Fruit fly (Drosophila melanogaster) whole organism, embryonic: ENCODE results near the gene CG31798.

Experiments used
- Atf6 ChIP-seq: fragments of 200-800 bp; sonication (Bioruptor generic); IDR thresholded peaks from 2 replicates; pipeline ENCODE4 v1.3.6; 2022; ENCODE audit warnings: missing biosample characterization, missing genetic modification characterization
- Blimp-1 ChIP-seq: fragments of 200-800 bp; sonication (Bioruptor generic); optimal IDR thresholded peaks from 3 replicates; lab custom pipeline; 2018; ENCODE audit warnings: missing biosample characterization, missing genetic modification characterization, mild to moderate bottlenecking, moderate library complexity, missing genetic modification reagents
- CG10321 ChIP-seq: fragments of 200-800 bp; sonication (Bioruptor generic); IDR thresholded peaks from 2 replicates; pipeline ENCODE4 v1.3.6; 2022; ENCODE audit warnings: missing biosample characterization, missing genetic modification characterization
- CG11085 ChIP-seq: fragments of 200-800 bp; sonication (Bioruptor generic); IDR thresholded peaks from 2 replicates; pipeline ENCODE4 v1.3.6; 2022; ENCODE audit warnings: missing biosample characterization, missing genetic modification characterization
- CG14014 ChIP-seq: fragments of 200-800 bp; sonication (Bioruptor generic); IDR thresholded peaks from 2 replicates; pipeline ENCODE4 v1.3.6; 2022; ENCODE audit warnings: missing biosample characterization, missing genetic modification characterization
- CG15073 ChIP-seq: fragments of 200-800 bp; sonication (Bioruptor generic); optimal IDR thresholded peaks from 2 replicates; lab custom pipeline; 2016; ENCODE audit warnings: missing biosample characterization, missing genetic modification characterization
- CG15479 ChIP-seq: fragments of 200-800 bp; sonication (Bioruptor generic); optimal IDR thresholded peaks from 3 replicates; lab custom pipeline; 2019; ENCODE audit warnings: missing biosample characterization, mild to moderate bottlenecking, missing genetic modification characterization, moderate library complexity
- CG1832 ChIP-seq: fragments of 200-800 bp; sonication (Bioruptor generic); optimal IDR thresholded peaks from 2 replicates; lab custom pipeline; 2017; ENCODE audit warnings: missing biosample characterization, mild to moderate bottlenecking, missing genetic modification characterization, inconsistent platforms
- CG18476 ChIP-seq: fragments of 200-800 bp; sonication (Bioruptor generic); optimal IDR thresholded peaks from 2 replicates; lab custom pipeline; 2016; ENCODE audit warnings: missing biosample characterization, mild to moderate bottlenecking, missing genetic modification characterization
- CG18619 ChIP-seq: fragments of 200-800 bp; sonication (Bioruptor generic); optimal IDR thresholded peaks from 3 replicates; lab custom pipeline; 2017; ENCODE audit warnings: missing biosample characterization, mild to moderate bottlenecking, missing genetic modification characterization
- CG2120 ChIP-seq: fragments of 200-800 bp; sonication (Bioruptor generic); optimal IDR thresholded peaks from 3 replicates; lab custom pipeline; 2016; ENCODE audit warnings: missing biosample characterization, missing genetic modification characterization
- CG30403 ChIP-seq: fragments of 200-800 bp; sonication (Bioruptor generic); optimal IDR thresholded peaks from 3 replicates; lab custom pipeline; 2016; ENCODE audit warnings: missing biosample characterization, missing genetic modification characterization
- CG31441 ChIP-seq: fragments of 200-800 bp; sonication (Bioruptor generic); IDR thresholded peaks from 2 replicates; pipeline ENCODE4 v1.3.6; 2022; ENCODE audit warnings: missing biosample characterization, missing genetic modification characterization
- CG4730 ChIP-seq: fragments of 200-800 bp; sonication (Bioruptor generic); IDR thresholded peaks from 2 replicates; pipeline ENCODE4 v1.3.6; 2022; ENCODE audit warnings: missing biosample characterization, missing genetic modification characterization
- CG5953 ChIP-seq: fragments of 200-800 bp; sonication (Bioruptor generic); IDR thresholded peaks from 2 replicates; pipeline ENCODE4 v1.3.6; 2022; ENCODE audit warnings: missing biosample characterization, missing genetic modification characterization
- CG6765 ChIP-seq: fragments of 200-800 bp; sonication (Bioruptor generic); optimal IDR thresholded peaks from 3 replicates; lab custom pipeline; 2017; ENCODE audit warnings: missing biosample characterization, mild to moderate bottlenecking, missing genetic modification characterization
- CG7745 ChIP-seq: fragments of 200-800 bp; sonication (Bioruptor generic); optimal IDR thresholded peaks from 2 replicates; lab custom pipeline; 2018; ENCODE audit warnings: missing biosample characterization, mild to moderate bottlenecking, missing genetic modification characterization, moderate library complexity
- CG7987 ChIP-seq: fragments of 200-800 bp; sonication (Bioruptor generic); optimal IDR thresholded peaks from 2 replicates; lab custom pipeline; 2018; ENCODE audit warnings: missing biosample characterization, mild to moderate bottlenecking, missing genetic modification characterization, moderate library complexity
- CG8765 ChIP-seq: fragments of 200-800 bp; sonication (Bioruptor generic); IDR thresholded peaks from 2 replicates; pipeline ENCODE4 v1.3.6; 2022; ENCODE audit warnings: missing biosample characterization, missing genetic modification characterization
- CG9215 ChIP-seq: fragments of 200-800 bp; sonication (Bioruptor generic); IDR thresholded peaks from 2 replicates; pipeline ENCODE4 v1.3.6; 2022; ENCODE audit warnings: missing biosample characterization, missing genetic modification characterization
- CG9817 ChIP-seq: fragments of 200-800 bp; sonication (Bioruptor generic); optimal IDR thresholded peaks from 2 replicates; lab custom pipeline; 2018; ENCODE audit warnings: missing biosample characterization, mild to moderate bottlenecking, missing genetic modification characterization, moderate library complexity
- CTCF ChIP-seq: fragments of 200-800 bp; sonication (Bioruptor generic); optimal IDR thresholded peaks from 2 replicates; lab custom pipeline; 2017; ENCODE audit warnings: missing biosample characterization, mild to moderate bottlenecking, missing genetic modification characterization, moderate library complexity
- D ChIP-seq, 2 experiments: fragments of 200-800 bp in 1 of 2; fragments of >200 bp in 1 of 2; sonication (Bioruptor generic) in 1 of 2; optimal IDR thresholded peaks; 2 replicates in 1 of 2; 3 replicates in 1 of 2; lab custom pipeline; 2017; ENCODE audit warnings: mild to moderate bottlenecking in 1 of 2, missing biosample characterization in 1 of 2, missing genetic modification characterization in 1 of 2, missing genetic modification reagents in 1 of 2
- ERR ChIP-seq: fragments of 200-800 bp; sonication (Bioruptor generic); optimal IDR thresholded peaks from 2 replicates; lab custom pipeline; 2016; ENCODE audit warnings: missing biosample characterization, missing genetic modification characterization
- Hey ChIP-seq: fragments of 200-800 bp; sonication (Bioruptor generic); optimal IDR thresholded peaks from 3 replicates; lab custom pipeline; 2018; ENCODE audit warnings: missing biosample characterization, mild to moderate bottlenecking, missing genetic modification characterization
- Hr3 ChIP-seq: fragments of 200-800 bp; sonication (Bioruptor generic); optimal IDR thresholded peaks from 3 replicates; lab custom pipeline; 2016; ENCODE audit warnings: missing biosample characterization, missing genetic modification characterization
- Mes4 ChIP-seq: fragments of 200-800 bp; sonication (Bioruptor generic); optimal IDR thresholded peaks from 2 replicates; lab custom pipeline; 2016; ENCODE audit warnings: missing biosample characterization, missing genetic modification characterization
- NC2β ChIP-seq: fragments of 200-800 bp; sonication (Bioruptor generic); optimal IDR thresholded peaks from 2 replicates; lab custom pipeline; 2016; ENCODE audit warnings: missing biosample characterization, missing genetic modification characterization
- Optix ChIP-seq: fragments of 200-800 bp; sonication (Bioruptor generic); IDR thresholded peaks from 3 replicates; pipeline ENCODE4 v1.3.6; 2022; ENCODE audit warnings: missing biosample characterization, missing genetic modification characterization
- Rfx ChIP-seq: fragments of 200-800 bp; sonication (Bioruptor generic); IDR thresholded peaks from 2 replicates; pipeline ENCODE4 v1.3.6; 2022; ENCODE audit warnings: missing biosample characterization, missing genetic modification characterization
- Sox100B ChIP-seq: fragments of 200-800 bp; sonication (Bioruptor generic); optimal IDR thresholded peaks from 3 replicates; lab custom pipeline; 2018; ENCODE audit warnings: missing biosample characterization, mild to moderate bottlenecking, missing genetic modification characterization
- Sry-δ ChIP-seq: fragments of 200-800 bp; sonication (Bioruptor generic); optimal IDR thresholded peaks from 2 replicates; lab custom pipeline; 2016; ENCODE audit warnings: missing biosample characterization, missing genetic modification characterization
- YL-1 ChIP-seq: fragments of 200-800 bp; sonication (Bioruptor generic); optimal IDR thresholded peaks from 3 replicates; lab custom pipeline; 2017; ENCODE audit warnings: missing biosample characterization, mild to moderate bottlenecking, missing genetic modification characterization
- corto ChIP-seq: fragments of 200-800 bp; sonication (Bioruptor generic); optimal IDR thresholded peaks from 2 replicates; lab custom pipeline; 2016; ENCODE audit warnings: missing biosample characterization, mild to moderate bottlenecking, missing genetic modification characterization, moderate library complexity
- disco-r ChIP-seq: fragments of 200-800 bp; sonication (Bioruptor generic); optimal IDR thresholded peaks from 2 replicates; lab custom pipeline; 2016; ENCODE audit warnings: missing biosample characterization, missing genetic modification characterization
- grn ChIP-seq: fragments of 200-800 bp; sonication (Bioruptor generic); optimal IDR thresholded peaks from 3 replicates; lab custom pipeline; 2017; ENCODE audit warnings: missing biosample characterization, missing genetic modification characterization
- gsb-n ChIP-seq: fragments of 200-800 bp; sonication (Bioruptor generic); optimal IDR thresholded peaks from 3 replicates; lab custom pipeline; 2018; ENCODE audit warnings: missing biosample characterization, mild to moderate bottlenecking, missing genetic modification characterization
- luna ChIP-seq: fragments of 200-800 bp; sonication (Bioruptor generic); optimal IDR thresholded peaks from 2 replicates; lab custom pipeline; 2016; ENCODE audit warnings: missing biosample characterization, missing genetic modification characterization
- nerfin-1 ChIP-seq: fragments of 200-800 bp; sonication (Bioruptor generic); optimal IDR thresholded peaks from 3 replicates; lab custom pipeline; 2019; ENCODE audit warnings: missing biosample characterization, mild to moderate bottlenecking, missing genetic modification characterization, moderate library complexity
- onecut ChIP-seq: fragments of 200-800 bp; sonication (Bioruptor generic); IDR thresholded peaks from 2 replicates; pipeline ENCODE4 v1.3.6; 2022; ENCODE audit warnings: missing biosample characterization, missing genetic modification characterization
- p53 ChIP-seq: fragments of 200-800 bp; sonication (Bioruptor generic); optimal IDR thresholded peaks from 2 replicates; lab custom pipeline; 2016; ENCODE audit warnings: missing biosample characterization, missing genetic modification characterization
- phol ChIP-seq: fragments of 200-800 bp; sonication (Bioruptor generic); optimal IDR thresholded peaks from 3 replicates; lab custom pipeline; 2018; ENCODE audit warnings: missing biosample characterization, mild to moderate bottlenecking, missing genetic modification characterization, moderate library complexity
- run ChIP-seq: fragments of 200-800 bp; sonication (Bioruptor generic); optimal IDR thresholded peaks from 3 replicates; lab custom pipeline; 2018; ENCODE audit warnings: missing biosample characterization, mild to moderate bottlenecking, missing genetic modification characterization
- sc ChIP-seq, 3 experiments: fragments of >200 bp in 2 of 3; fragments of 200-800 bp in 1 of 3; sonication (Bioruptor generic) in 1 of 3; optimal IDR thresholded peaks; 2 replicates in 2 of 3; 3 replicates in 1 of 3; lab custom pipeline; 2017; ENCODE audit warnings: mild to moderate bottlenecking in 1 of 3, missing biosample characterization in 1 of 3, missing genetic modification characterization in 1 of 3, missing genetic modification reagents in 1 of 3
- schlank ChIP-seq: fragments of 200-800 bp; sonication (Bioruptor generic); optimal IDR thresholded peaks from 2 replicates; lab custom pipeline; 2018; ENCODE audit warnings: missing biosample characterization, mild to moderate bottlenecking, missing genetic modification characterization
- sens ChIP-seq: fragments of 200-800 bp; sonication (Bioruptor generic); peaks from one replicate; lab custom pipeline; 2016; ENCODE audit warnings: missing biosample characterization, missing genetic modification characterization
- shn ChIP-seq: fragments of 200-800 bp; sonication (Bioruptor generic); optimal IDR thresholded peaks from 3 replicates; lab custom pipeline; 2016; ENCODE audit warnings: missing biosample characterization, missing genetic modification characterization
- sna ChIP-seq: fragments of 200-800 bp; sonication (Bioruptor generic); IDR thresholded peaks from 2 replicates; pipeline ENCODE4 v1.3.6; 2022; ENCODE audit warnings: missing biosample characterization, missing genetic modification characterization; ENCODE audit not compliant: partially characterized antibody
- wor ChIP-seq: fragments of 200-800 bp; sonication (Bioruptor generic); IDR thresholded peaks from 2 replicates; pipeline ENCODE4 v1.3.6; 2022; ENCODE audit warnings: missing biosample characterization, missing genetic modification characterization
- zen2 ChIP-seq: fragments of 200-800 bp; sonication (Bioruptor generic); IDR thresholded peaks from 3 replicates; pipeline ENCODE4 v1.3.6; 2022; ENCODE audit warnings: missing biosample characterization, missing genetic modification characterization; ENCODE audit not compliant: partially characterized antibody

The CG31798 gene

dm6 chr2L:19423467-19424122, 29.6 kb downstream of the CG31798 start, which contains the start of the genes Alp12 and CG13085 (continued):
- TF ChIP-seq nerfin-1 (tag; lab: Kevin White, UChicago) = peak; percentile 98
- TF ChIP-seq Mes4 (GFP tag; lab: Kevin White, UChicago) = peak; percentile 88
- peak; percentile 87 for TF ChIP-seq corto (GFP tag; lab: Kevin White, UChicago)
- peak; percentile 59 for TF ChIP-seq CG7745 (tag; lab: Kevin White, UChicago)
- TF ChIP-seq CG2120 (GFP tag; lab: Kevin White, UChicago) = peak; percentile 98
- peak; percentile 79 for TF ChIP-seq CG15073
- TF ChIP-seq CG30403 = peak; percentile 99
- no peak for TF ChIP-seq D (optimal IDR thresholded peaks at IDR 0.05; lab: Kevin White, UChicago)
- peak; percentile 98 for TF ChIP-seq D (GFP tag; optimal IDR thresholded peaks at IDR 0.05; lab: Kevin White, UChicago)
- TF ChIP-seq zen2 (GFP tag; lab: Robert Waterston, UW) = no peak
- TF ChIP-seq CG9215 (GFP tag; lab: Robert Waterston, UW) = peak; percentile 95
- peak; percentile 98 for TF ChIP-seq YL-1 (GFP tag; lab: Kevin White, UChicago)
- TF ChIP-seq Sry-δ (GFP tag; lab: Kevin White, UChicago) = peak; percentile 58
- peak; percentile 97 for TF ChIP-seq CG9817 (tag; lab: Kevin White, UChicago)
- TF ChIP-seq shn (GFP tag; lab: Kevin White, UChicago) = peak; percentile 92
- TF ChIP-seq run (tag; lab: Kevin White, UChicago) = peak; percentile 98
- TF ChIP-seq CG14014 (GFP tag; lab: Robert Waterston, UW) = peak; percentile 95
- no peak for TF ChIP-seq sna (GFP tag; lab: Robert Waterston, UW)
- peak; percentile 87 for TF ChIP-seq CG11085
- TF ChIP-seq Sox100B (GFP tag; lab: Kevin White, UChicago) = peak; percentile 100
- peak; percentile 90 for TF ChIP-seq onecut (GFP tag; lab: Robert Waterston, UW)
- peak; percentile 98 for TF ChIP-seq phol
- TF ChIP-seq schlank (tag; lab: Kevin White, UChicago) = peak; percentile 93
- no peak for TF ChIP-seq CG15479 (GFP tag; lab: Kevin White, UChicago)
- no peak for TF ChIP-seq CG1832 (GFP tag; lab: Kevin White, UChicago)
- TF ChIP-seq CG8765 = peak; percentile 67
- peak; percentile 84 for TF ChIP-seq ERR (GFP tag; lab: Kevin White, UChicago)
- TF ChIP-seq sc (optimal IDR thresholded peaks at IDR 0.05; lab: Kevin White, UChicago) = no peak
- peak; percentile 98 for TF ChIP-seq sc (GFP tag; optimal IDR thresholded peaks at IDR 0.05; lab: Kevin White, UChicago)
- peak; percentile 94 for TF ChIP-seq CG4730 (GFP tag; lab: Robert Waterston, UW)
- peak; percentile 84 for TF ChIP-seq CG7987 (GFP tag; lab: Kevin White, UChicago)
- peak; percentile 99 for TF ChIP-seq CG6765
- TF ChIP-seq gsb-n (tag; lab: Kevin White, UChicago) = peak; percentile 96
- peak; percentile 99 for TF ChIP-seq CG18619
- peak; percentile 78 for TF ChIP-seq grn
- peak; percentile 84 for TF ChIP-seq Hey (tag; lab: Kevin White, UChicago)
- TF ChIP-seq NC2β = peak; percentile 91
- peak; percentile 86 for TF ChIP-seq p53
- peak; percentile 98 for TF ChIP-seq Hr3 (GFP tag; lab: Kevin White, UChicago)
- peak; percentile 51 for TF ChIP-seq luna
- TF ChIP-seq CG31441 (GFP tag; lab: Robert Waterston, UW) = peak; percentile 96
- TF ChIP-seq Blimp-1 (GFP tag; lab: Kevin White, UChicago) = peak; percentile 96
- peak; percentile 74 for TF ChIP-seq CTCF (GFP tag; lab: Kevin White, UChicago)
- peak; percentile 73; the same call in 2 of the 3 replicates for TF ChIP-seq Optix (GFP tag; lab: Robert Waterston, UW)
- peak; percentile 98 for TF ChIP-seq wor
- peak; percentile 95 for TF ChIP-seq Rfx (GFP tag; lab: Robert Waterston, UW)
- TF ChIP-seq sens (GFP tag; lab: Kevin White, UChicago) = peak; percentile 99
- peak; percentile 78; the same call in 1 of the 2 replicates for TF ChIP-seq CG10321
- peak; percentile 88 for TF ChIP-seq CG5953 (GFP tag; lab: Robert Waterston, UW)
- TF ChIP-seq disco-r = peak; percentile 92
- TF ChIP-seq CG18476 (GFP tag; lab: Kevin White, UChicago) = peak; percentile 96
- TF ChIP-seq Atf6 (GFP tag; lab: Robert Waterston, UW) = peak; percentile 98
